Fruit fly (Drosophila melanogaster): ENCODE data around the gene CG8509.

DNA sequence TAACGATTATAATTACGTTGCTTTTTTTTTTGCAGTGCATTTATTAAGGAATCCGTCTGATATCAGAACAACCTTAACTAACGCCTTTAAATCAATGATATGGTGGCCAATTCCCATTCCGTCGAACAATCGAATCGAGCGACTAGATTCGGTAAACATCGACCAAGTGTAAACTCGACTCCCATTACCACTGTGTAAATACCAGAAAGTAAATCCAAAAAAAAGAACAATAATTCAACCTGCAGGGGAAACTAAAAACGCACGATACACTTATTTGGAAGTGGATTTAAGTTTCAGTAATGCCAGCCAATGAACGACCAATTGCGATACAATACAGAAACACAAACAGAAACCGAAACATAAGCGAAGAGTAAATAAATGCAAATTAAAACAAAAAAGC, 3.8 kb upstream of the CG8509 start:
- no peak for TF ChIP-seq CG8159 (tag; optimal IDR thresholded peaks at IDR 0.05)
- TF ChIP-seq EcR (GFP tag; optimal IDR thresholded peaks at IDR 0.05) = no peak
- TF ChIP-seq Pif1B (GFP tag; optimal IDR thresholded peaks at IDR 0.05) = no peak
- TF ChIP-seq CG14655 (GFP tag; optimal IDR thresholded peaks at IDR 0.05) = no peak
- TF ChIP-seq CG8301 (tag; optimal IDR thresholded peaks at IDR 0.05) = no peak
- no peak for TF ChIP-seq CG15710 (tag; optimal IDR thresholded peaks at IDR 0.05)
- no peak for TF ChIP-seq D1 (tag; optimal IDR thresholded peaks at IDR 0.05)
- no peak for TF ChIP-seq CG4496 (GFP tag; IDR thresholded peaks at IDR 0.05)
- no peak for TF ChIP-seq Ets98B (GFP tag; IDR thresholded peaks at IDR 0.05)
- TF ChIP-seq Pif1A (GFP tag; optimal IDR thresholded peaks at IDR 0.05) = no peak
- TF ChIP-seq fd96Ca (GFP tag; IDR thresholded peaks at IDR 0.05) = no peak
- no peak for TF ChIP-seq CG34367 (tag; optimal IDR thresholded peaks at IDR 0.05)

All from whole organism, pupa.